Worm (Caenorhabditis elegans): ENCODE results near the gene rfs-1.

DNA sequence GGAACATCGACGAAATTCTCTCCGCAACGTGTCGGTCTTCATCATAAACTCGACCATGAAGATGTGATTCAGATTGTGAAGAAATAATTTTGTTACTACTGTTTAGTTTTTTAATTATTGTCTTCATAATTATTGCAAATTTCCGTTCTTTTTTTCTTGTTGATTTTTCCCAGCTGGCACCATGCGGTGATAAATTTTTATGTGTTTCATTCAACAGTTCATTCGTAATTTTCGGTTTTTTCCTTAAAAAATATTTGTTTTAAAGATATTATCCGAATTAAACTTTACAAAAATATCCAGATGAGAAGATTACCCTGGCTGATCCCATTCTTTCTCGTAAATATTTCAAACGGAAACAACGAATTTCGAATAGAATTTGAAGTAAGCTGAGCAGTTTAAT lies 20.8 kb downstream of the rfs-1 start, which contains the start of gene C02F5.13:
- TF ChIP-seq W03F9.2 (tag; optimal IDR thresholded peaks at IDR 0.05) (no peak), him-1 (tag; optimal IDR thresholded peaks at IDR 0.05) (no peak), dao-5 (tag; optimal IDR thresholded peaks at IDR 0.05) (no peak)

Measured in whole organism, L4/young adult.